Fruit fly (Drosophila melanogaster) whole organism, embryonic: ENCODE measurements around the gene CG43897.

Source experiments
- CG11723 ChIP-seq: fragments of 200-800 bp; sonication (Bioruptor generic); optimal IDR thresholded peaks from 2 replicates; lab custom pipeline; 2017; ENCODE audit warnings: missing biosample characterization, mild to moderate bottlenecking, missing genetic modification characterization
- CG12236 ChIP-seq: fragments of 200-800 bp; sonication (Bioruptor generic); optimal IDR thresholded peaks from 2 replicates; lab custom pipeline; 2016; ENCODE audit warnings: missing biosample characterization, missing genetic modification characterization
- CG14667 ChIP-seq: fragments of 200-800 bp; sonication (Bioruptor generic); IDR thresholded peaks from 2 replicates; pipeline ENCODE4 v1.3.6; 2022; ENCODE audit warnings: missing biosample characterization, missing genetic modification characterization
- CG14710 ChIP-seq: fragments of 200-800 bp; sonication (Bioruptor generic); optimal IDR thresholded peaks from 3 replicates; lab custom pipeline; 2019; ENCODE audit warnings: missing biosample characterization, mild to moderate bottlenecking, missing genetic modification characterization, moderate library complexity
- CG14860 ChIP-seq: fragments of 200-800 bp; sonication (Bioruptor generic); IDR thresholded peaks from 3 replicates; pipeline ENCODE4 v1.3.6; 2022; ENCODE audit warnings: missing biosample characterization, missing genetic modification characterization; ENCODE audit not compliant: partially characterized antibody
- CG14965 ChIP-seq: fragments of 200-800 bp; sonication (Bioruptor generic); optimal IDR thresholded peaks from 2 replicates; lab custom pipeline; 2016; ENCODE audit warnings: missing biosample characterization, missing genetic modification characterization, borderline replicate concordance
- CG17186 ChIP-seq: fragments of 200-800 bp; sonication (Bioruptor generic); optimal IDR thresholded peaks from 3 replicates; lab custom pipeline; 2017; ENCODE audit warnings: missing biosample characterization, missing genetic modification reagents, missing genetic modification characterization
- CG17359 ChIP-seq: fragments of 200-800 bp; sonication (Bioruptor generic); optimal IDR thresholded peaks from 3 replicates; lab custom pipeline; 2018; ENCODE audit warnings: missing biosample characterization, mild to moderate bottlenecking, missing genetic modification characterization, moderate library complexity
- CG18262 ChIP-seq: fragments of 200-800 bp; optimal IDR thresholded peaks from 3 replicates; lab custom pipeline; 2019; ENCODE audit warnings: missing biosample characterization, mild to moderate bottlenecking, missing genetic modification characterization, moderate library complexity
- CG18764 ChIP-seq: fragments of 200-800 bp; sonication (Bioruptor generic); optimal IDR thresholded peaks from 3 replicates; lab custom pipeline; 2016; ENCODE audit warnings: missing biosample characterization, missing genetic modification characterization
- CG2199 ChIP-seq: fragments of 200-800 bp; sonication (Bioruptor generic); IDR thresholded peaks from 3 replicates; pipeline ENCODE4 v1.3.6; 2022; ENCODE audit warnings: missing biosample characterization, missing genetic modification characterization
- CG3726 ChIP-seq: fragments of 200-800 bp; sonication (Bioruptor generic); IDR thresholded peaks from 3 replicates; pipeline ENCODE4, ENCODE4 v1.3.6; 2022; ENCODE audit warnings: missing biosample characterization, missing genetic modification characterization
- CG4404 ChIP-seq: fragments of 200-800 bp; sonication (Bioruptor generic); IDR thresholded peaks from 2 replicates; pipeline ENCODE4 v1.3.6; 2022; ENCODE audit warnings: missing biosample characterization, missing genetic modification characterization
- CG4707 ChIP-seq: fragments of 200-800 bp; sonication (Bioruptor generic); optimal IDR thresholded peaks from 2 replicates; lab custom pipeline; 2018; ENCODE audit warnings: missing biosample characterization, mild to moderate bottlenecking, missing genetic modification characterization, moderate library complexity
- CG6175 ChIP-seq: fragments of 200-800 bp; sonication (Bioruptor generic); IDR thresholded peaks from 3 replicates; pipeline ENCODE4 v1.3.6; 2022; ENCODE audit warnings: missing biosample characterization, missing genetic modification characterization
- CG8924 ChIP-seq: fragments of 200-800 bp; optimal IDR thresholded peaks from 3 replicates; lab custom pipeline; 2019; ENCODE audit warnings: missing biosample characterization, mild to moderate bottlenecking, missing genetic modification characterization, moderate library complexity
- Dad ChIP-seq: fragments of 200-800 bp; sonication (Bioruptor generic); optimal IDR thresholded peaks from 3 replicates; lab custom pipeline; 2016; ENCODE audit warnings: missing biosample characterization, missing genetic modification characterization
- Doc2 ChIP-seq: fragments of 200-800 bp; sonication (Bioruptor generic); IDR thresholded peaks from 2 replicates; pipeline ENCODE4 v1.3.6; 2022; ENCODE audit warnings: missing biosample characterization, missing genetic modification characterization
- Gsc ChIP-seq: fragments of 200-800 bp; sonication (Bioruptor generic); IDR thresholded peaks from 2 replicates; pipeline ENCODE4 v1.3.6; 2022; ENCODE audit warnings: missing biosample characterization, missing genetic modification characterization
- Jarid2 ChIP-seq: fragments of 200-800 bp; sonication (Bioruptor generic); optimal IDR thresholded peaks from 3 replicates; lab custom pipeline; 2017; ENCODE audit warnings: mild to moderate bottlenecking, missing biosample characterization, missing genetic modification reagents, missing genetic modification characterization
- Mes4 ChIP-seq: fragments of 200-800 bp; sonication (Bioruptor generic); optimal IDR thresholded peaks from 2 replicates; lab custom pipeline; 2016; ENCODE audit warnings: missing biosample characterization, missing genetic modification characterization
- Nf-YA ChIP-seq: fragments of 200-800 bp; sonication (Bioruptor generic); IDR thresholded peaks from 2 replicates; pipeline ENCODE4 v1.3.6; 2022; ENCODE audit warnings: missing biosample characterization, missing genetic modification characterization
- Opbp ChIP-seq: fragments of 200-800 bp; sonication (Bioruptor generic); IDR thresholded peaks from 3 replicates; pipeline ENCODE4 v1.3.6; 2022; ENCODE audit warnings: missing biosample characterization, missing genetic modification characterization; ENCODE audit not compliant: partially characterized antibody
- Optix ChIP-seq: fragments of 200-800 bp; sonication (Bioruptor generic); IDR thresholded peaks from 3 replicates; pipeline ENCODE4 v1.3.6; 2022; ENCODE audit warnings: missing biosample characterization, missing genetic modification characterization
- Scr ChIP-seq: fragments of 200-800 bp; sonication (Bioruptor generic); IDR thresholded peaks from 2 replicates; pipeline ENCODE4 v1.3.6; 2022; ENCODE audit warnings: missing biosample characterization, missing genetic modification characterization; ENCODE audit not compliant: partially characterized antibody
- Side ChIP-seq: fragments of 200-800 bp; sonication (Bioruptor generic); optimal IDR thresholded peaks from 2 replicates; lab custom pipeline; 2016; ENCODE audit warnings: missing biosample characterization, missing genetic modification characterization
- Usf ChIP-seq: fragments of 200-800 bp; sonication (Bioruptor generic); optimal IDR thresholded peaks from 2 replicates; lab custom pipeline; 2017; ENCODE audit warnings: missing genotype, missing biosample characterization, missing genetic modification characterization
- Xrp1 ChIP-seq: fragments of 200-800 bp; sonication (Bioruptor generic); IDR thresholded peaks from 2 replicates; pipeline ENCODE4 v1.3.6; 2022; ENCODE audit warnings: missing biosample characterization, missing genetic modification characterization
- ase ChIP-seq: fragments of 200-800 bp; sonication (Bioruptor generic); IDR thresholded peaks from 3 replicates; pipeline ENCODE4 v1.3.6; 2022; ENCODE audit warnings: missing biosample characterization, missing genetic modification characterization
- az2 ChIP-seq: fragments of 200-800 bp; sonication (Bioruptor generic); optimal IDR thresholded peaks from 3 replicates; lab custom pipeline; 2016; ENCODE audit warnings: missing biosample characterization, missing genetic modification characterization
- cad ChIP-seq: fragments of >200 bp; optimal IDR thresholded peaks from 2 replicates; lab custom pipeline; 2017; ENCODE audit warnings: missing biosample characterization, missing genetic modification characterization
- corto ChIP-seq: fragments of 200-800 bp; sonication (Bioruptor generic); optimal IDR thresholded peaks from 2 replicates; lab custom pipeline; 2016; ENCODE audit warnings: missing biosample characterization, mild to moderate bottlenecking, missing genetic modification characterization, moderate library complexity
- dmrt99B ChIP-seq: fragments of 200-800 bp; sonication (Bioruptor generic); optimal IDR thresholded peaks from 2 replicates; lab custom pipeline; 2018; ENCODE audit warnings: missing biosample characterization, mild to moderate bottlenecking, missing genetic modification characterization, moderate library complexity
- fd96Cb ChIP-seq: fragments of 200-800 bp; sonication (Bioruptor generic); optimal IDR thresholded peaks from 2 replicates; lab custom pipeline; 2018; ENCODE audit warnings: missing biosample characterization, mild to moderate bottlenecking, missing genetic modification characterization, moderate library complexity
- fru ChIP-seq: fragments of >200 bp; optimal IDR thresholded peaks from 2 replicates; lab custom pipeline; 2017
- gce ChIP-seq: fragments of 200-800 bp; sonication (Bioruptor generic); IDR thresholded peaks from 3 replicates; pipeline ENCODE4 v1.3.6; 2022; ENCODE audit warnings: missing biosample characterization, missing genetic modification characterization
- hbn ChIP-seq: fragments of 200-800 bp; sonication (Bioruptor generic); IDR thresholded peaks from 2 replicates; pipeline ENCODE4 v1.3.6; 2022; ENCODE audit warnings: missing biosample characterization, missing genetic modification characterization; ENCODE audit not compliant: partially characterized antibody
- lab ChIP-seq: fragments of 200-800 bp; sonication (Bioruptor generic); optimal IDR thresholded peaks from 3 replicates; lab custom pipeline; 2017; ENCODE audit warnings: missing biosample characterization, missing genetic modification characterization, mild to moderate bottlenecking, moderate library complexity, missing genetic modification reagents
- lbe ChIP-seq: fragments of 200-800 bp; sonication (Bioruptor generic); optimal IDR thresholded peaks from 2 replicates; lab custom pipeline; 2016; ENCODE audit warnings: missing biosample characterization, mild to moderate bottlenecking, missing genetic modification characterization
- nmo ChIP-seq: fragments of 200-800 bp; sonication (Bioruptor generic); optimal IDR thresholded peaks from 2 replicates; lab custom pipeline; 2018; ENCODE audit warnings: missing biosample characterization, mild to moderate bottlenecking, missing genetic modification characterization, moderate library complexity
- ranshi ChIP-seq: fragments of 200-800 bp; sonication (Bioruptor generic); IDR thresholded peaks from 2 replicates; pipeline ENCODE4 v1.3.6; 2022; ENCODE audit warnings: missing biosample characterization, missing genetic modification characterization
- run ChIP-seq: fragments of 200-800 bp; sonication (Bioruptor generic); optimal IDR thresholded peaks from 3 replicates; lab custom pipeline; 2018; ENCODE audit warnings: missing biosample characterization, mild to moderate bottlenecking, missing genetic modification characterization
- sc ChIP-seq, 3 experiments: fragments of >200 bp in 2 of 3; fragments of 200-800 bp in 1 of 3; sonication (Bioruptor generic) in 1 of 3; optimal IDR thresholded peaks; 2 replicates in 2 of 3; 3 replicates in 1 of 3; lab custom pipeline; 2017; ENCODE audit warnings: mild to moderate bottlenecking in 1 of 3, missing biosample characterization in 1 of 3, missing genetic modification characterization in 1 of 3, missing genetic modification reagents in 1 of 3
- schlank ChIP-seq: fragments of 200-800 bp; sonication (Bioruptor generic); optimal IDR thresholded peaks from 2 replicates; lab custom pipeline; 2018; ENCODE audit warnings: missing biosample characterization, mild to moderate bottlenecking, missing genetic modification characterization
- sens ChIP-seq: fragments of 200-800 bp; sonication (Bioruptor generic); peaks from one replicate; lab custom pipeline; 2016; ENCODE audit warnings: missing biosample characterization, missing genetic modification characterization
- sim ChIP-seq: fragments of 200-800 bp; sonication (Bioruptor generic); IDR thresholded peaks from 2 replicates; pipeline ENCODE4 v1.3.6; 2022; ENCODE audit warnings: missing biosample characterization, missing genetic modification characterization
- slbo ChIP-seq: fragments of 200-800 bp; sonication (Bioruptor generic); IDR thresholded peaks from 2 replicates; pipeline ENCODE4 v1.3.6; 2022; ENCODE audit warnings: missing biosample characterization, missing genetic modification characterization
- slou ChIP-seq: fragments of 200-800 bp; sonication (Bioruptor generic); optimal IDR thresholded peaks from 3 replicates; lab custom pipeline; 2016; ENCODE audit warnings: missing biosample characterization, missing genetic modification characterization
- slp2 ChIP-seq: fragments of 200-800 bp; sonication (Bioruptor generic); optimal IDR thresholded peaks from 2 replicates; lab custom pipeline; 2016; ENCODE audit warnings: missing biosample characterization, missing genetic modification characterization
- zen ChIP-seq: fragments of 200-800 bp; sonication (Bioruptor generic); optimal IDR thresholded peaks from 3 replicates; lab custom pipeline; 2018; ENCODE audit warnings: missing biosample characterization, mild to moderate bottlenecking, missing genetic modification characterization, moderate library complexity
- zf30C ChIP-seq: fragments of 200-800 bp; sonication (Bioruptor generic); optimal IDR thresholded peaks from 3 replicates; lab custom pipeline; 2018; ENCODE audit warnings: missing biosample characterization, mild to moderate bottlenecking, missing genetic modification characterization

The CG43897 gene

DNA sequence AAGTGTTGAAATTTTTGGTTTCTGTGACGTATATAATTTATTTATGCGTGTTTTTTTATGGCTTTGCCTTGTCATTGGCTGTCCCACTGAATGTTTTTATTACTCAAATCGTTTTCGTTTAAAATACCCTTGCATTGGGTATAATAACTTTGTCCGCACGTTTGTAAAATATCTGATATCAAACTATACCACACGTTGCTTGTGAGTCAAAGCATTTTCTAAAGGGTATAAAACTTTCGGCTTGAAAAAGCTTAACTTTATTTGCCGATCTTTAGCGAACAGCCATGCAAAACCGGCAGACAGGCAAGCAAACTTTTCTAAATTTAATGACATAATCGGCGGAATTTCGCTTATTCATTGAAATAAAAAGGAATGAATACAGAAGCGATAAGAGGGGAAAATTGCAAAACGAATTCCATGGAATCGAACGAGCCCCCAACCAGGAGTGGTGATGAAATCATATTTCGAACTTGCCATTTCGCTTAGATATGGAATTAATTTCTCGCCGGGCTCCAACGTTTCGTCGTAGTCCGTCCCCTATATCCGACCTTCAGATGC is 33.9 kb downstream of the CG43897 start (continued):
- TF ChIP-seq Jarid2 (GFP tag; lab: Kevin White, UChicago) = no peak
- TF ChIP-seq schlank (tag; lab: Kevin White, UChicago) = peak; percentile 46
- TF ChIP-seq zf30C (GFP tag; lab: Kevin White, UChicago) = no peak
- no peak for TF ChIP-seq fru (lab: Kevin White, UChicago)
- no peak for TF ChIP-seq run (tag; lab: Kevin White, UChicago)
- peak; percentile 76 for TF ChIP-seq lab (GFP tag; lab: Kevin White, UChicago)
- peak; percentile 62 for TF ChIP-seq CG17359 (tag; lab: Kevin White, UChicago)
- no peak for TF ChIP-seq hbn (GFP tag; lab: Robert Waterston, UW)
- TF ChIP-seq ranshi (GFP tag; lab: Robert Waterston, UW) = no peak; the same call in 1 of the 2 replicates
- TF ChIP-seq fd96Cb (tag; lab: Kevin White, UChicago) = peak; percentile 3
- no peak for TF ChIP-seq CG14860 (GFP tag; lab: Robert Waterston, UW)
- TF ChIP-seq sc (optimal IDR thresholded peaks at IDR 0.05; lab: Kevin White, UChicago) = no peak
- TF ChIP-seq sc (GFP tag; optimal IDR thresholded peaks at IDR 0.05; lab: Kevin White, UChicago) = no peak
- no peak for TF ChIP-seq Dad (GFP tag; lab: Kevin White, UChicago)
- TF ChIP-seq CG14710 (tag; lab: Kevin White, UChicago) = no peak
- no peak for TF ChIP-seq cad (GFP tag; lab: Kevin White, UChicago)
- no peak for TF ChIP-seq CG2199
- TF ChIP-seq sens (GFP tag; lab: Kevin White, UChicago) = peak; percentile 83
- no peak for TF ChIP-seq CG14965
- peak; percentile 41; the same call in 1 of the 2 replicates for TF ChIP-seq Xrp1
- TF ChIP-seq CG14667 = no peak
- TF ChIP-seq Doc2 (GFP tag; lab: Robert Waterston, UW) = no peak
- no peak for TF ChIP-seq CG11723
- no peak for TF ChIP-seq Optix (GFP tag; lab: Robert Waterston, UW)
- no peak for TF ChIP-seq Gsc (GFP tag; lab: Robert Waterston, UW)
- no peak for TF ChIP-seq CG6175 (GFP tag; lab: Robert Waterston, UW)
- peak; percentile 17 for TF ChIP-seq az2 (GFP tag; lab: Kevin White, UChicago)
- peak; percentile 61 for TF ChIP-seq dmrt99B (tag; lab: Kevin White, UChicago)
- TF ChIP-seq CG4707 = no peak
- peak; percentile 23 for TF ChIP-seq nmo (GFP tag; lab: Kevin White, UChicago)
- TF ChIP-seq CG17186 (GFP tag; lab: Kevin White, UChicago) = no peak
- peak; percentile 3 for TF ChIP-seq slp2 (GFP tag; lab: Kevin White, UChicago)
- TF ChIP-seq CG8924 = peak; percentile 41
- peak; percentile 2 for TF ChIP-seq CG18262 (tag; lab: Kevin White, UChicago)
- no peak for TF ChIP-seq corto (GFP tag; lab: Kevin White, UChicago)
- no peak for TF ChIP-seq Mes4 (GFP tag; lab: Kevin White, UChicago)
- no peak for TF ChIP-seq Usf (GFP tag; lab: Kevin White, UChicago)
- no peak for TF ChIP-seq Nf-YA (GFP tag; lab: Robert Waterston, UW)
- TF ChIP-seq slbo = peak; percentile 76
- peak; percentile 32 for TF ChIP-seq CG18764
- peak; percentile 42; the same call in 2 of the 3 replicates for TF ChIP-seq ase (GFP tag; lab: Robert Waterston, UW)
- no peak for TF ChIP-seq CG3726 (GFP tag; lab: Robert Waterston, UW)
- TF ChIP-seq Side (GFP tag; lab: Kevin White, UChicago) = no peak
- TF ChIP-seq sim = no peak
- no peak for TF ChIP-seq lbe (GFP tag; lab: Kevin White, UChicago)
- no peak for TF ChIP-seq zen (tag; lab: Kevin White, UChicago)
- TF ChIP-seq CG4404 (GFP tag; lab: Robert Waterston, UW) = no peak
- TF ChIP-seq slou (GFP tag; lab: Kevin White, UChicago) = no peak
- no peak for TF ChIP-seq Scr (GFP tag; lab: Robert Waterston, UW)
- TF ChIP-seq Opbp (GFP tag; lab: Robert Waterston, UW) = no peak
- TF ChIP-seq gce = 0 out of 3 replicates have a peak, but pooled peaks have one; percentile 19
- TF ChIP-seq CG12236 = no peak
